Worm (Caenorhabditis elegans) whole organism, L2 larva: ENCODE data around the gene ddb-1.

Source experiments
- ama-1 ChIP-seq: fragments of 150-350 bp; optimal IDR thresholded peaks from 2 replicates; lab custom pipeline; 2018; ENCODE audit warnings: inconsistent platforms
- gmeb-1 ChIP-seq: fragments of 150-350 bp; optimal IDR thresholded peaks from 2 replicates; lab custom pipeline; 2014; ENCODE audit warnings: missing biosample characterization, missing genetic modification characterization
- lsy-2 ChIP-seq, 2 experiments: fragments of 150-350 bp in 1 of 2; sonication (generic microtip) in 1 of 2; optimal IDR thresholded peaks; 2 replicates each; lab custom pipeline; 2014 to 2017; ENCODE audit warnings: missing biosample characterization in 2 of 2, missing genetic modification characterization in 2 of 2
- nhr-25 ChIP-seq: fragments of 150-350 bp; sonication (generic microtip); optimal IDR thresholded peaks from 3 replicates; lab custom pipeline; 2014; ENCODE audit warnings: missing biosample characterization, missing genetic modification characterization
- sem-4 ChIP-seq: fragments of 150-350 bp; optimal IDR thresholded peaks from 2 replicates; lab custom pipeline; 2014; ENCODE audit warnings: missing biosample characterization, missing genetic modification reagents, missing genetic modification characterization
- skn-1 ChIP-seq: sonication (generic microtip); optimal IDR thresholded peaks from 2 replicates; lab custom pipeline; 2017; ENCODE audit warnings: missing biosample characterization, missing genetic modification characterization

DNA sequence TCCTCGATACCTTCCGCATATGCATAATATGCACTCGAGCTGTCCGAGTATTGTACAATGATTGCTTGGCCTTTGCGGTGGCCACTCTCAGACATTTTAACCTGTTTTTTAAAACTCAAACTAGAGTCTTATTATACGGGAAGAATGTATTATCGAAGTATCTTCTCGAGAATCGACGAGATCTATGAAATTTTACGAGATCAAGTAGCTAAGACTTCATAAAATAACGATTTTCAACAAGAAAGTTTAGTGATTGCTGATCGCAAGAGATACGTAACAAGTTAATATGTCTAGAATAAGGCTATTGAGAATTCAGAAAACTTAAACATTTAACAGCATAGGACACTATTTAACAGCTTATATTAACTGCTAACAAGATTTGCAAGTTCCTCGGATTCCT is 22.3 kb upstream of the ddb-1 start, which contains the start of gene B0001.5:
- TF ChIP-seq gmeb-1 (tag; lab: Kevin White, UChicago) (no peak), ama-1 (lab: Kevin White, UChicago) (no peak), lsy-2 (tag; optimal IDR thresholded peaks at IDR 0.05; lab: Kevin White, UChicago) (no peak), nhr-25 (tag; lab: Kevin White, UChicago) (no peak), sem-4 (tag; lab: Kevin White, UChicago) (no peak), skn-1 (tag; lab: Kevin White, UChicago) (no peak)
